Worm (Caenorhabditis elegans): Measurements from ENCODE around the gene cyp-34A5.

Gene cyp-34A5

DNA sequence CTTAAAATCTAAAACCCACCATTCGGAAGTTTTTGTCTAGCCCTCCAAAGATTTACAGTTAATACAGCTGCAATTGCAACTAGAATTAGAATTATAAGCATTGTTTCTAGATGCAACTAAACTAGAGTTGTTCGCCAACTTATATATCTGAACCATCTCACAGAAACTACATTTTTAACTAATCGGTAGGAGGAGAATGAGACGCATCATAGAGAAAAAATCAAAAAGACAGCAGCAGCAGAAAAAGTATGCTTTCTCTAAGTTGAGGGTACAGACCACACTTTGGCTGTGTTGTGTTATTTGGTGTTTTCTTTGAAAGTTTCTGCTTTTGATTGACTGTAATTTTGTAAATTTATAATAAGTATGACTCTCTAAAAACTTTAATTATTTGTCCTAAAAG, 6.2 kb upstream of the cyp-34A5 start, which contains the start of gene cyp-34A7:
Gene cyp-34A7, minus strand, starts transcription at position 101 of the 400 bp plus-strand sequence.
- TF ChIP-seq ceh-83 (GFP tag; optimal IDR thresholded peaks at IDR 0.05): no peak
- TF ChIP-seq mab-5 (tag; optimal IDR thresholded peaks at IDR 0.05): no peak
- no peak for TF ChIP-seq nhr-28 (tag; optimal IDR thresholded peaks at IDR 0.05)
- no peak for TF ChIP-seq blmp-1 (tag; optimal IDR thresholded peaks at IDR 0.05)
- no peak for TF ChIP-seq nhr-237 (tag; optimal IDR thresholded peaks at IDR 0.05)

DNA sequence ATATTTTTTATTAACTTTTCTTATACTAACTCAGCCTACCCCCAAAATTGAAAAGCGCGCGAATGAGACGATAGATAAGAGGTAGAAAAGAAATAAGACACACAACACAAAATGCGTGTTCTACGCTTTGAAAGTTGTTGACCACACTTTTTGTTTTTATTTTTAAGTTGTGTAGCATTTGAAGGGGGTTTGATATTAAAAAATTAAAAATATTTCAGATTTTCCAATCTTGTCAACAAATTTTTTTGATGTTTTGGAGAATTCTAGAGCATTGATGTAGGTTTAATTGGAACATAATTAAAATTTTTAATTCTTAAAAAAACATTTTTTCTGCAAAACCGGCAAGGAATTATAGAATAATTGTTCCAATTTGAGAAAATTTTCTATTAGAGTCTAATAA, 3.7 kb upstream of the cyp-34A5 start, which contains the start of gene cyp-34A6:
Gene cyp-34A6, minus strand, starts transcription at position 101 of the 400 bp plus-strand sequence.
- TF ChIP-seq nhr-76 (tag; optimal IDR thresholded peaks at IDR 0.05): no peak
- TF ChIP-seq lin-32 (GFP tag; optimal IDR thresholded peaks at IDR 0.05): no peak
- no peak for TF ChIP-seq ham-2 (GFP tag; optimal IDR thresholded peaks at IDR 0.05)
- TF ChIP-seq ztf-11 (tag; optimal IDR thresholded peaks at IDR 0.05): no peak
- no peak for TF ChIP-seq hlh-1 (tag; optimal IDR thresholded peaks at IDR 0.05)
- TF ChIP-seq sptf-1 (tag; optimal IDR thresholded peaks at IDR 0.05): no peak
- TF ChIP-seq bed-3 (GFP tag; optimal IDR thresholded peaks at IDR 0.05): no peak
- no peak for TF ChIP-seq lin-13 (tag; optimal IDR thresholded peaks at IDR 0.05)
- no peak for TF ChIP-seq elt-3 (tag; optimal IDR thresholded peaks at IDR 0.05)
- no peak for TF ChIP-seq nhr-2 (tag; optimal IDR thresholded peaks at IDR 0.05)
- no peak for TF ChIP-seq ceh-83 (GFP tag; optimal IDR thresholded peaks at IDR 0.05)
- TF ChIP-seq unc-62 (GFP tag; optimal IDR thresholded peaks at IDR 0.05): no peak
- no peak for TF ChIP-seq drap-1 (GFP tag; optimal IDR thresholded peaks at IDR 0.05)
- TF ChIP-seq sem-2 (GFP tag; optimal IDR thresholded peaks at IDR 0.05): no peak
- TF ChIP-seq mep-1 (tag; optimal IDR thresholded peaks at IDR 0.05): no peak
- no peak for TF ChIP-seq tbx-8 (GFP tag; optimal IDR thresholded peaks at IDR 0.05)
- no peak for TF ChIP-seq pha-4 (tag; optimal IDR thresholded peaks at IDR 0.05)
- no peak for TF ChIP-seq elt-1 (tag; optimal IDR thresholded peaks at IDR 0.05; ENCODE audit: borderline replicate concordance, insufficient read depth)
- TF ChIP-seq unc-39 (tag; optimal IDR thresholded peaks at IDR 0.05): no peak
- no peak for TF ChIP-seq mls-2 (tag; optimal IDR thresholded peaks at IDR 0.05)

DNA sequence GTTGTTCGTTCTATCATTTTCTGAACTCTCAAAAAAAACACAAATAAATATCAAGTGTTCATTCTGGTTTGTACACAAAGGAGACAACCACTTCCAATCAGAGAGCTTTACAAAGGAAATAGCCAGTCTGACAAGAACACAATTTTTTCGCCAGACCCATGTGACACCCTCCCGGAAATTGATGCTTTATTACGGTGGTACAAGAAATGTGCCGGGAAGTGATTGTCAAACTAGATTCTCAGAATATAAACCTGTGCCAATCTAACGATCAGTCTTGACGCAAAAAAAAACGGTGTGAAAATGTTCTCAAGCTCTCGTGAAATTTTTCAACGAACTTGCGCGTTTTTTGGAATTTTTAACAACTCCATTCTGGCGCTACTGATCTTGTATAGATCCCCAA, 3.8 kb downstream of the cyp-34A5 start, which contains the start of gene str-247:
Gene str-247, plus strand, starts transcription at position 301 of the 400 bp plus-strand sequence.
- TF ChIP-seq pha-4 (tag; optimal IDR thresholded peaks at IDR 0.05) (no peak), drap-1 (GFP tag; optimal IDR thresholded peaks at IDR 0.05) (no peak), elt-3 (tag; optimal IDR thresholded peaks at IDR 0.05) (no peak), mls-2 (tag; optimal IDR thresholded peaks at IDR 0.05) (no peak), unc-39 (tag; optimal IDR thresholded peaks at IDR 0.05) (no peak)

DNA sequence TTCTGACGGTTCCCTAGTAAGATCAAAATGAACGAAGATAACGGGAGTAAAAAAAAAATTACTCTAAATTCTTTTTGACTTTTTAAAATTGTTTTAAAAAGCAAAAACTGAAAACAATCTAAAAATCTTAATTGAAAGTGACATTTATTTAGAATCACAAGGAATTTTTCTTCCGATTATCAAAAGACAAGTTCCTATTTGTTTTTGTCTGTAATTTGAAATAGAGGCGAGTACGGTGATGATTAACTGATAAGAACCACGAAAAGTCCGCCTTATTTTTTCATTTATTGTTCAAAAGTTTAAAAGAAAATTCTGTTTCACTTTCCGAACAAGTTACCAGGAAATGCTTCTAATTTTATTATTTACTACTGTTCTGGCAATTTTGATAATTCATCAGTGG, 7.8 kb downstream of the cyp-34A5 start, which contains the start of gene dach-1:
Gene dach-1, plus strand, starts transcription at position 301 of the 400 bp plus-strand sequence.
- TF ChIP-seq nhr-12 (tag; optimal IDR thresholded peaks at IDR 0.05) (no peak), ham-2 (GFP tag; optimal IDR thresholded peaks at IDR 0.05) (no peak), flh-1 (GFP tag; optimal IDR thresholded peaks at IDR 0.05) (no peak), tbx-8 (GFP tag; optimal IDR thresholded peaks at IDR 0.05) (no peak)

DNA sequence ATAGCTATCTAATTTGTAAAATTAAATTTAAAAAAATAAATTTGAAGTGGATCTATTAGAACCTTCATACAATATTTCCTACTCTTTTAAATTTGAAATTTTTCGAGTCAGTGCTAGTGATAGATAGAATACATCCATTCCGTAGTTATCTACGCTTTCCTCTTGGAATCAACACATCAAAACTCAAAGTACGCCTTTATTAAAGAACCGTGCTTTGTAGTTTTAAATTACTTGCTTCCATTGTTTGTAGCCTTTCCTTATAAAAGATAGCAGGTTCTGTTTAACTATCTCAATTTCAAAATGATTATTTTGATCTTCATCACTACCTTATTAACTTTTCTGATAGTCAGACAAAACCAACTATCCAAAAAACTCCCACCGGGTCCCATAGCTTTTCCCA, 12.5 kb downstream of the cyp-34A5 start, which contains the start of gene cyp-35B3:
Gene cyp-35B3, plus strand, starts transcription at position 301 of the 400 bp plus-strand sequence.
- TF ChIP-seq mab-5 (tag; optimal IDR thresholded peaks at IDR 0.05): no peak

DNA sequence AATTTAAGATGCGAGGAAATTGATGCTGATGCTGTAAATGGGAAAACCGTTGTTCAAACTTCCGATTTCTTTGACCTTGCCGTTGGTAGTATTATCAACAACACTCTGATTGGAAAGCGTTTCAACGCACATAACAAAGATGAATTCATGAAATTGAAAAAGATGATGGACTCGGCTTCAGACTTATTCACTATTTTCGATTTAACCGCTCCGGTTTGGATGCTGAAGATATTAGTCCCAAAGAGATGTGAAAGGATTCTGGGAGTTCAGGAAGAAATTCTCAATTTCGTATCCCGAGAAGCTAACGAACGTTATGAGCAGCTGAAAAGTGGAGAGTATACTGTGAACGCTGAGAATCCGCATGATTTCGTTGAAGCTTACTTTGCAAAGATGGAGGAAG, 14.1 kb downstream of the cyp-34A5 start:
- TF ChIP-seq nhr-76 (tag; optimal IDR thresholded peaks at IDR 0.05) (no peak), sem-2 (GFP tag; optimal IDR thresholded peaks at IDR 0.05) (no peak), bed-3 (GFP tag; optimal IDR thresholded peaks at IDR 0.05) (no peak), tbx-8 (GFP tag; optimal IDR thresholded peaks at IDR 0.05) (no peak), ceh-43 (GFP tag; optimal IDR thresholded peaks at IDR 0.05) (no peak), unc-120 (tag; optimal IDR thresholded peaks at IDR 0.05; ENCODE audit: poor library complexity, severe bottlenecking) (no peak), nhr-2 (tag; optimal IDR thresholded peaks at IDR 0.05) (no peak), drap-1 (GFP tag; optimal IDR thresholded peaks at IDR 0.05) (no peak), mab-5 (tag; optimal IDR thresholded peaks at IDR 0.05) (no peak), ces-1 (GFP tag; optimal IDR thresholded peaks at IDR 0.05) (no peak), snpc-4 (tag; optimal IDR thresholded peaks at IDR 0.05) (no peak), nhr-28 (tag; optimal IDR thresholded peaks at IDR 0.05) (no peak), ham-2 (GFP tag; optimal IDR thresholded peaks at IDR 0.05) (no peak), unc-39 (tag; optimal IDR thresholded peaks at IDR 0.05) (no peak), lin-13 (tag; optimal IDR thresholded peaks at IDR 0.05) (no peak), ztf-11 (tag; optimal IDR thresholded peaks at IDR 0.05) (no peak), flh-1 (GFP tag; optimal IDR thresholded peaks at IDR 0.05) (no peak)

Data from whole organism, mixed stage, embryonic.